Worm (Caenorhabditis elegans) whole organism, L4 larva: ENCODE results near the gene ZK643.5.

Experiments used
- ama-1 ChIP-seq: fragments of 150-350 bp; optimal IDR thresholded peaks from 2 replicates; lab custom pipeline; 2014; ENCODE audit warnings: inconsistent platforms, mixed read lengths
- ceh-82 ChIP-seq: sonication (generic microtip); optimal IDR thresholded peaks from 2 replicates; lab custom pipeline; 2017; ENCODE audit warnings: missing biosample characterization, missing genetic modification characterization
- ces-1 ChIP-seq: fragments of 150-350 bp; sonication (generic microtip); optimal IDR thresholded peaks from 4 replicates; lab custom pipeline; 2014; ENCODE audit warnings: missing biosample characterization, missing genetic modification reagents, missing genetic modification characterization
- dve-1 ChIP-seq: sonication (generic microtip); optimal IDR thresholded peaks from 2 replicates; lab custom pipeline; 2017; ENCODE audit warnings: antibody characterized with exemption, mild to moderate bottlenecking, missing genetic modification characterization, missing compliant biosample characterization; ENCODE audit not compliant: insufficient read depth
- lin-15B ChIP-seq: fragments of 150-350 bp; sonication (generic microtip); optimal IDR thresholded peaks from 3 replicates; lab custom pipeline; 2014; ENCODE audit warnings: missing biosample characterization, missing genetic modification characterization
- unc-130 ChIP-seq: sonication (generic microtip); optimal IDR thresholded peaks from 2 replicates; lab custom pipeline; 2016; ENCODE audit warnings: missing genetic modification reagents, missing genetic modification characterization, missing compliant biosample characterization
- ztf-11 ChIP-seq: fragments of 150-350 bp; optimal IDR thresholded peaks from 2 replicates; lab custom pipeline; 2014; ENCODE audit warnings: missing biosample characterization, missing genetic modification characterization

- TF ChIP-seq ceh-82 (tag; lab: Kevin White, UChicago) = no peak
- TF ChIP-seq lin-15B = no peak
- TF ChIP-seq ama-1 (lab: Kevin White, UChicago) = no peak
- TF ChIP-seq ces-1 (GFP tag; lab: Kevin White, UChicago) = no peak
- no peak for TF ChIP-seq ztf-11 (tag; lab: Kevin White, UChicago)
- TF ChIP-seq unc-130 = no peak
- TF ChIP-seq dve-1 (tag; lab: Kevin White, UChicago) = no peak
Observed at ce11 chrIII:8964684-8965283, 8.8 kb upstream of the ZK643.5 start.
